Fruit fly (Drosophila melanogaster) whole organism, embryonic: ENCODE data around the gene puc.

ENCODE experiments used
- BEAF-32 ChIP-seq: fragments of 200-800 bp; sonication (Bioruptor generic); optimal IDR thresholded peaks from 3 replicates; lab custom pipeline; 2017; ENCODE audit warnings: missing biosample characterization, missing genetic modification characterization, mild to moderate bottlenecking, moderate library complexity, missing genetic modification reagents
- BtbVII ChIP-seq: fragments of 200-800 bp; sonication (Bioruptor generic); optimal IDR thresholded peaks from 3 replicates; lab custom pipeline; 2017; ENCODE audit warnings: missing biosample characterization, mild to moderate bottlenecking, missing genetic modification characterization
- CG1024 ChIP-seq: fragments of 200-800 bp; sonication (Bioruptor generic); IDR thresholded peaks from 2 replicates; pipeline ENCODE4 v1.3.6; 2022; ENCODE audit warnings: missing biosample characterization, missing genetic modification characterization
- CG11247 ChIP-seq: fragments of 200-800 bp; sonication (Bioruptor generic); IDR thresholded peaks from 2 replicates; pipeline ENCODE4 v1.3.6; 2022; ENCODE audit warnings: missing biosample characterization, missing genetic modification characterization
- CG12744 ChIP-seq: fragments of 200-800 bp; sonication (Bioruptor generic); optimal IDR thresholded peaks from 2 replicates; lab custom pipeline; 2016; ENCODE audit warnings: missing biosample characterization, missing genetic modification characterization
- CG13624 ChIP-seq: fragments of 200-800 bp; sonication (Bioruptor generic); optimal IDR thresholded peaks from 2 replicates; lab custom pipeline; 2016; ENCODE audit warnings: missing biosample characterization, missing genetic modification characterization
- CG13894 ChIP-seq: fragments of 200-800 bp; sonication (Bioruptor generic); optimal IDR thresholded peaks from 3 replicates; lab custom pipeline; 2018; ENCODE audit warnings: missing biosample characterization, mild to moderate bottlenecking, missing genetic modification characterization, moderate library complexity
- CG1647 ChIP-seq: fragments of 200-800 bp; sonication (Bioruptor generic); optimal IDR thresholded peaks from 3 replicates; lab custom pipeline; 2016; ENCODE audit warnings: missing biosample characterization, missing genetic modification characterization
- CG2116 ChIP-seq: fragments of 200-800 bp; sonication (Bioruptor generic); optimal IDR thresholded peaks from 3 replicates; lab custom pipeline; 2018; ENCODE audit warnings: missing biosample characterization, mild to moderate bottlenecking, missing genetic modification characterization
- CG2129 ChIP-seq: fragments of 200-800 bp; sonication (Bioruptor generic); IDR thresholded peaks from 2 replicates; pipeline ENCODE4 v1.3.6; 2022; ENCODE audit warnings: missing biosample characterization, missing genetic modification characterization; ENCODE audit not compliant: partially characterized antibody
- CG32772 ChIP-seq: fragments of 200-800 bp; sonication (Bioruptor generic); IDR thresholded peaks from 2 replicates; pipeline ENCODE4 v1.3.6; 2022; ENCODE audit warnings: missing biosample characterization, missing genetic modification characterization
- CG3407 ChIP-seq: fragments of 200-800 bp; sonication (Bioruptor generic); optimal IDR thresholded peaks from 2 replicates; lab custom pipeline; 2018; ENCODE audit warnings: missing biosample characterization, mild to moderate bottlenecking, missing genetic modification characterization
- CG7357 ChIP-seq: fragments of 200-800 bp; sonication (Bioruptor generic); IDR thresholded peaks from 3 replicates; pipeline ENCODE4 v1.3.6; 2022; ENCODE audit warnings: missing biosample characterization, missing genetic modification characterization
- CG7556 ChIP-seq: fragments of 200-800 bp; sonication (Bioruptor generic); optimal IDR thresholded peaks from 2 replicates; lab custom pipeline; 2017; ENCODE audit warnings: missing biosample characterization, mild to moderate bottlenecking, missing genetic modification characterization
- CG7928 ChIP-seq: fragments of 200-800 bp; sonication (Bioruptor generic); optimal IDR thresholded peaks from 2 replicates; lab custom pipeline; 2017; ENCODE audit warnings: missing biosample characterization, mild to moderate bottlenecking, missing genetic modification characterization
- CG8765 ChIP-seq: fragments of 200-800 bp; sonication (Bioruptor generic); IDR thresholded peaks from 2 replicates; pipeline ENCODE4 v1.3.6; 2022; ENCODE audit warnings: missing biosample characterization, missing genetic modification characterization
- CG8944 ChIP-seq: fragments of 200-800 bp; sonication (Bioruptor generic); optimal IDR thresholded peaks from 3 replicates; lab custom pipeline; 2016; ENCODE audit warnings: missing biosample characterization, missing genetic modification characterization
- CTCF ChIP-seq: fragments of 200-800 bp; sonication (Bioruptor generic); optimal IDR thresholded peaks from 2 replicates; lab custom pipeline; 2017; ENCODE audit warnings: missing biosample characterization, mild to moderate bottlenecking, missing genetic modification characterization, moderate library complexity
- Chrac-16 ChIP-seq: fragments of 200-800 bp; sonication (Bioruptor generic); optimal IDR thresholded peaks from 3 replicates; lab custom pipeline; 2016; ENCODE audit warnings: missing biosample characterization, missing genetic modification characterization
- Dad ChIP-seq: fragments of 200-800 bp; sonication (Bioruptor generic); optimal IDR thresholded peaks from 3 replicates; lab custom pipeline; 2016; ENCODE audit warnings: missing biosample characterization, missing genetic modification characterization
- Dbx ChIP-seq: fragments of 200-800 bp; sonication (Bioruptor generic); IDR thresholded peaks from 3 replicates; pipeline ENCODE4 v1.3.6; 2022; ENCODE audit warnings: missing biosample characterization, missing genetic modification characterization
- E2f2 ChIP-seq: fragments of 200-800 bp; sonication (Bioruptor generic); IDR thresholded peaks from 2 replicates; pipeline ENCODE4 v1.3.6; 2022; ENCODE audit warnings: missing biosample characterization, missing genetic modification characterization
- Fer2 ChIP-seq: fragments of 200-800 bp; sonication (Bioruptor generic); optimal IDR thresholded peaks from 2 replicates; lab custom pipeline; 2018; ENCODE audit warnings: missing biosample characterization, mild to moderate bottlenecking, missing genetic modification characterization, moderate library complexity
- HHEX ChIP-seq: fragments of 200-800 bp; sonication (Bioruptor generic); optimal IDR thresholded peaks from 3 replicates; lab custom pipeline; 2017; ENCODE audit warnings: missing biosample characterization, mild to moderate bottlenecking, missing genetic modification characterization, missing genetic modification reagents
- Hr51 ChIP-seq, 2 experiments: fragments of 200-800 bp; sonication (Bioruptor generic); optimal IDR thresholded peaks; 2 replicates in 1 of 2; 3 replicates in 1 of 2; lab custom pipeline; 2016 to 2018; ENCODE audit warnings: missing biosample characterization in 2 of 2, missing genetic modification characterization in 2 of 2, mild to moderate bottlenecking in 1 of 2, moderate library complexity in 1 of 2
- Hr78 ChIP-seq, 2 experiments: fragments of 200-800 bp in 1 of 2; fragments of >200 bp in 1 of 2; sonication (Bioruptor generic) in 1 of 2; optimal IDR thresholded peaks; 2 replicates each; lab custom pipeline; 2017 to 2019; ENCODE audit warnings: missing biosample characterization in 2 of 2, missing genetic modification characterization in 2 of 2, mild to moderate bottlenecking in 1 of 2, moderate library complexity in 1 of 2
- Max ChIP-seq: fragments of 200-800 bp; sonication (Bioruptor generic); optimal IDR thresholded peaks from 2 replicates; lab custom pipeline; 2016; ENCODE audit warnings: missing biosample characterization, mild to moderate bottlenecking, missing genetic modification characterization
- PHDP ChIP-seq: fragments of 200-800 bp; sonication (Bioruptor generic); optimal IDR thresholded peaks from 3 replicates; lab custom pipeline; 2018; ENCODE audit warnings: missing biosample characterization, mild to moderate bottlenecking, missing genetic modification characterization, moderate library complexity
- Scr ChIP-seq: fragments of 200-800 bp; sonication (Bioruptor generic); IDR thresholded peaks from 2 replicates; pipeline ENCODE4 v1.3.6; 2022; ENCODE audit warnings: missing biosample characterization, missing genetic modification characterization; ENCODE audit not compliant: partially characterized antibody
- Sox102F ChIP-seq: fragments of 200-800 bp; sonication (Bioruptor generic); optimal IDR thresholded peaks from 2 replicates; lab custom pipeline; 2018; ENCODE audit warnings: missing biosample characterization, mild to moderate bottlenecking, missing genetic modification characterization, moderate library complexity
- Tbp ChIP-seq: fragments of >200 bp; optimal IDR thresholded peaks from 2 replicates; lab custom pipeline; 2018; ENCODE audit warnings: missing biosample characterization, missing genetic modification characterization
- ap ChIP-seq: fragments of 200-800 bp; sonication (Bioruptor generic); IDR thresholded peaks from 2 replicates; pipeline ENCODE4 v1.3.6; 2022; ENCODE audit warnings: missing biosample characterization, missing genetic modification characterization
- btn ChIP-seq: fragments of 200-800 bp; sonication (Bioruptor generic); optimal IDR thresholded peaks from 2 replicates; lab custom pipeline; 2016; ENCODE audit warnings: missing biosample characterization, missing genetic modification characterization
- croc ChIP-seq: fragments of 200-800 bp; sonication (Bioruptor generic); conservative IDR thresholded peaks from 3 replicates; pipeline ENCODE4 v1.3.6; 2022; ENCODE audit warnings: missing biosample characterization, missing genetic modification characterization
- crol ChIP-seq: fragments of 200-800 bp; sonication (Bioruptor generic); IDR thresholded peaks from 2 replicates; pipeline ENCODE4 v1.3.6; 2022; ENCODE audit warnings: missing biosample characterization, missing genetic modification characterization
- hb ChIP-seq: fragments of 200-800 bp; sonication (Bioruptor generic); IDR thresholded peaks from 3 replicates; pipeline ENCODE4 v1.3.6; 2022; ENCODE audit warnings: missing biosample characterization, missing genetic modification characterization; ENCODE audit not compliant: partially characterized antibody
- hbn ChIP-seq: fragments of 200-800 bp; sonication (Bioruptor generic); IDR thresholded peaks from 2 replicates; pipeline ENCODE4 v1.3.6; 2022; ENCODE audit warnings: missing biosample characterization, missing genetic modification characterization; ENCODE audit not compliant: partially characterized antibody
- hth ChIP-seq: fragments of >200 bp; optimal IDR thresholded peaks from 2 replicates; lab custom pipeline; 2017; ENCODE audit warnings: inconsistent platforms
- lab ChIP-seq: fragments of 200-800 bp; sonication (Bioruptor generic); optimal IDR thresholded peaks from 3 replicates; lab custom pipeline; 2017; ENCODE audit warnings: missing biosample characterization, missing genetic modification characterization, mild to moderate bottlenecking, moderate library complexity, missing genetic modification reagents
- lmd ChIP-seq: fragments of 200-800 bp; sonication (Bioruptor generic); IDR thresholded peaks from 2 replicates; pipeline ENCODE4 v1.3.6; 2022; ENCODE audit warnings: missing biosample characterization, missing genetic modification characterization
- oc ChIP-seq: fragments of 200-800 bp; sonication (Bioruptor generic); optimal IDR thresholded peaks from 2 replicates; lab custom pipeline; 2018; ENCODE audit warnings: missing biosample characterization, mild to moderate bottlenecking, missing genetic modification characterization, moderate library complexity
- prd ChIP-seq, 3 experiments: fragments of >200 bp in 2 of 3; fragments of 200-800 bp in 1 of 3; sonication (Bioruptor generic) in 1 of 3; optimal IDR thresholded peaks in 2 of 3; IDR thresholded peaks in 1 of 3; 2 replicates in 2 of 3; 3 replicates in 1 of 3; pipeline versions ENCODE4 v1.3.6 to Lab custom; 2017 to 2022; ENCODE audit warnings: missing biosample characterization in 1 of 3, missing genetic modification characterization in 1 of 3
- psq ChIP-seq: fragments of 200-800 bp; sonication (Bioruptor generic); optimal IDR thresholded peaks from 2 replicates; lab custom pipeline; 2017; ENCODE audit warnings: missing biosample characterization, missing genetic modification characterization
- ranshi ChIP-seq: fragments of 200-800 bp; sonication (Bioruptor generic); IDR thresholded peaks from 2 replicates; pipeline ENCODE4 v1.3.6; 2022; ENCODE audit warnings: missing biosample characterization, missing genetic modification characterization
- sens ChIP-seq: fragments of 200-800 bp; sonication (Bioruptor generic); peaks from one replicate; lab custom pipeline; 2016; ENCODE audit warnings: missing biosample characterization, missing genetic modification characterization
- shn ChIP-seq: fragments of 200-800 bp; sonication (Bioruptor generic); optimal IDR thresholded peaks from 3 replicates; lab custom pipeline; 2016; ENCODE audit warnings: missing biosample characterization, missing genetic modification characterization
- sima ChIP-seq: fragments of 200-800 bp; sonication (Bioruptor generic); optimal IDR thresholded peaks from 2 replicates; lab custom pipeline; 2016; ENCODE audit warnings: missing biosample characterization, missing genetic modification characterization
- tio ChIP-seq: fragments of 200-800 bp; sonication (Bioruptor generic); optimal IDR thresholded peaks from 2 replicates; lab custom pipeline; 2017; ENCODE audit warnings: missing biosample characterization, missing genetic modification characterization, inconsistent platforms

Gene puc

dm6 chr3R:8112880-8113832 lies 8.0 kb downstream of the puc start (continued):
- TF ChIP-seq croc (GFP tag; lab: Robert Waterston, UW) (peak; percentile 51; the same call in 1 of the 3 replicates), shn (GFP tag; lab: Kevin White, UChicago) (peak; percentile 79), Sox102F (GFP tag; lab: Kevin White, UChicago) (peak; percentile 83), Chrac-16 (GFP tag; lab: Kevin White, UChicago) (peak; percentile 61), BtbVII (GFP tag; lab: Kevin White, UChicago) (peak; percentile 70), hbn (GFP tag; lab: Robert Waterston, UW) (no peak), CG13624 (GFP tag; lab: Kevin White, UChicago) (peak; percentile 77), HHEX (GFP tag; lab: Kevin White, UChicago) (peak; percentile 81), Max (peak; percentile 75), CG3407 (peak; percentile 71), Dbx (GFP tag; lab: Robert Waterston, UW) (peak; percentile 60; the same call in 1 of the 3 replicates), CG2116 (peak; percentile 51), hb (GFP tag; lab: Robert Waterston, UW) (no peak), CG7556 (GFP tag; lab: Kevin White, UChicago) (peak; percentile 94), ranshi (GFP tag; lab: Robert Waterston, UW) (peak; percentile 54; the same call in 1 of the 2 replicates), sima (GFP tag; lab: Kevin White, UChicago) (peak; percentile 55), lmd (GFP tag; lab: Robert Waterston, UW) (peak; percentile 67), CG1647 (GFP tag; lab: Kevin White, UChicago) (peak; percentile 74), sens (GFP tag; lab: Kevin White, UChicago) (peak; percentile 98), CG12744 (GFP tag; lab: Kevin White, UChicago) (peak; percentile 63), prd (optimal IDR thresholded peaks at IDR 0.05; lab: Kevin White, UChicago) (no peak), prd (GFP tag; IDR thresholded peaks at IDR 0.05; lab: Robert Waterston, UW) (peak; percentile 50; the same call in 2 of the 3 replicates), PHDP (tag; lab: Kevin White, UChicago) (peak; percentile 80), crol (GFP tag; lab: Robert Waterston, UW) (peak; percentile 75), CG8765 (GFP tag; lab: Robert Waterston, UW) (no peak), Hr51 (GFP tag; optimal IDR thresholded peaks at IDR 0.05; lab: Kevin White, UChicago) (peak; percentile 64 to 86), CG32772 (GFP tag; lab: Robert Waterston, UW) (no peak), btn (peak; percentile 71), BEAF-32 (no peak), CG11247 (GFP tag; lab: Robert Waterston, UW) (no peak), Fer2 (tag; lab: Kevin White, UChicago) (peak; percentile 19), CG1024 (GFP tag; lab: Robert Waterston, UW) (no peak), Hr78 (GFP tag; optimal IDR thresholded peaks at IDR 0.05; lab: Kevin White, UChicago) (peak in 1 of 2 experiments; percentile 53), oc (tag; lab: Kevin White, UChicago) (peak; percentile 22), hth (lab: Kevin White, UChicago) (no peak), E2f2 (GFP tag; lab: Robert Waterston, UW) (peak; percentile 47), lab (GFP tag; lab: Kevin White, UChicago) (peak; percentile 80), CG7357 (GFP tag; lab: Robert Waterston, UW) (no peak), tio (GFP tag; lab: Kevin White, UChicago) (peak; percentile 86), CG13894 (tag; lab: Kevin White, UChicago) (peak; percentile 16), CTCF (peak; percentile 32), CG8944 (GFP tag; lab: Kevin White, UChicago) (peak; percentile 71), Dad (GFP tag; lab: Kevin White, UChicago) (peak; percentile 71), Tbp (no peak), ap (GFP tag; lab: Robert Waterston, UW) (peak; percentile 69), psq (GFP tag; lab: Kevin White, UChicago) (peak; percentile 65), CG2129 (GFP tag; lab: Robert Waterston, UW) (no peak), CG7928 (GFP tag; lab: Kevin White, UChicago) (peak; percentile 48), Scr (GFP tag; lab: Robert Waterston, UW) (no peak)
